Worm (Caenorhabditis elegans) whole organism, midembryonic: Measurements from ENCODE around the gene grd-8.

ENCODE experiments used
- T22C8.4 ChIP-seq: fragments of 200-800 bp; sonication (Bioruptor generic); IDR thresholded peaks from 2 replicates; pipeline ENCODE4 v1.3.6; 2022; ENCODE audit warnings: missing genetic modification characterization, missing compliant biosample characterization
- flt-1 ChIP-seq: fragments of 200-800 bp; sonication (Bioruptor generic); IDR thresholded peaks from 2 replicates; pipeline ENCODE4 v1.3.6; 2022; ENCODE audit warnings: missing genetic modification characterization, missing compliant biosample characterization
- ztf-29 ChIP-seq: fragments of 200-800 bp; sonication (Bioruptor generic); IDR thresholded peaks from 2 replicates; pipeline ENCODE4 v1.3.6; 2022; ENCODE audit warnings: missing genetic modification reagents, missing genetic modification characterization, missing compliant biosample characterization

ce11 chrV:7826362-7826761 is 16.0 kb upstream of the grd-8 start:
- no peak for TF ChIP-seq flt-1
- TF ChIP-seq T22C8.4 (GFP tag; lab: Robert Waterston, UW): no peak
- TF ChIP-seq ztf-29 (GFP tag; lab: Robert Waterston, UW): no peak
